In genomic region chrII:8577509-8578099, ce11 we compare ENCODE assay signal across 3 worm cellular contexts.
TF ChIP-seq lines count a peak whose summit lies in the region.

Gene F54C9.9 (plus strand): TSS chrII:8578049.

TF ChIP-seq in whole organism, L1 larva, 84 proteins besides CTCF, POLR2A, EP300 and RAD21 (continued from another document):
- TF ChIP-seq elt-2 (tag; optimal IDR thresholded peaks at IDR 0.05; lab: Kevin White, UChicago): no peak
- no peak for TF ChIP-seq lin-15B (tag; optimal IDR thresholded peaks at IDR 0.05; lab: Kevin White, UChicago)
- TF ChIP-seq jun-1 (tag; optimal IDR thresholded peaks at IDR 0.05; lab: Kevin White, UChicago): no peak
- TF ChIP-seq dpl-1 (GFP tag; optimal IDR thresholded peaks at IDR 0.05; lab: Kevin White, UChicago): peak; percentile 21 to 44 (median 26)
- no peak for TF ChIP-seq rnt-1 (tag; optimal IDR thresholded peaks at IDR 0.05; lab: Kevin White, UChicago)
- TF ChIP-seq C04F5.9 (tag; optimal IDR thresholded peaks at IDR 0.05; lab: Kevin White, UChicago): no peak
- no peak for TF ChIP-seq hlh-4 (tag; optimal IDR thresholded peaks at IDR 0.05; lab: Kevin White, UChicago)
- TF ChIP-seq aly-2 (tag; optimal IDR thresholded peaks at IDR 0.05; lab: Kevin White, UChicago): no peak
- peak; percentile 33 for TF ChIP-seq C16A3.4 (tag; optimal IDR thresholded peaks at IDR 0.05; lab: Kevin White, UChicago)
- no peak for TF ChIP-seq hpl-2 (GFP tag; optimal IDR thresholded peaks at IDR 0.05; lab: Kevin White, UChicago)

TF ChIP-seq in whole organism, L4 larva, 104 proteins besides CTCF, POLR2A, EP300 and RAD21 (continued from another document):
- TF ChIP-seq lin-13 (GFP tag; optimal IDR thresholded peaks at IDR 0.05; lab: Kevin White, UChicago) (no peak), unc-39 (tag; optimal IDR thresholded peaks at IDR 0.05; lab: Kevin White, UChicago) (no peak), daf-12 (tag; optimal IDR thresholded peaks at IDR 0.05; lab: Kevin White, UChicago) (no peak), lin-1 (GFP tag; IDR thresholded peaks at IDR 0.05; lab: Robert Waterston, UW) (no peak), hmg-1.1 (GFP tag; IDR thresholded peaks at IDR 0.05; lab: Robert Waterston, UW) (no peak), pqm-1 (tag; optimal IDR thresholded peaks at IDR 0.05; lab: Kevin White, UChicago) (no peak), arid-1 (GFP tag; conservative IDR thresholded peaks at IDR 0.05; lab: Robert Waterston, UW) (no peak), ces-1 (GFP tag; optimal IDR thresholded peaks at IDR 0.05; lab: Kevin White, UChicago) (no peak), mdt-29 (GFP tag; IDR thresholded peaks at IDR 0.05; lab: Robert Waterston, UW) (no peak), F49E8.2 (tag; optimal IDR thresholded peaks at IDR 0.05; lab: Kevin White, UChicago; ENCODE audit: borderline replicate concordance) (no peak), Y75B8A.6 (GFP tag; IDR thresholded peaks at IDR 0.05; lab: Robert Waterston, UW) (no peak), lin-38 (GFP tag; IDR thresholded peaks at IDR 0.05; lab: Robert Waterston, UW) (peak; percentile 82), Y48G9A.11 (GFP tag; IDR thresholded peaks at IDR 0.05; lab: Robert Waterston, UW) (no peak), tag-97 (GFP tag; IDR thresholded peaks at IDR 0.05; lab: Robert Waterston, UW) (no peak), pha-4 (GFP tag; IDR thresholded peaks at IDR 0.05; lab: Robert Waterston, UW) (peak; percentile 55; the same call in 1 of the 2 replicates), pha-4 (tag; optimal IDR thresholded peaks at IDR 0.05; lab: Kevin White, UChicago) (no peak), mep-1 (tag; optimal IDR thresholded peaks at IDR 0.05; lab: Kevin White, UChicago) (peak; percentile 2), madf-5 (GFP tag; IDR thresholded peaks at IDR 0.05; lab: Robert Waterston, UW) (no peak), Y5F2A.4 (GFP tag; optimal IDR thresholded peaks at IDR 0.05; lab: Kevin White, UChicago) (no peak), egl-27 (tag; optimal IDR thresholded peaks at IDR 0.05; lab: Kevin White, UChicago) (no peak), mes-2 (tag; optimal IDR thresholded peaks at IDR 0.05; lab: Kevin White, UChicago; ENCODE audit: poor library complexity, severe bottlenecking) (peak; percentile 44), ceh-20 (GFP tag; IDR thresholded peaks at IDR 0.05; lab: Robert Waterston, UW) (no peak), ceh-32 (tag; optimal IDR thresholded peaks at IDR 0.05; lab: Kevin White, UChicago; ENCODE audit: poor library complexity) (no peak), ztf-7 (tag; optimal IDR thresholded peaks at IDR 0.05; lab: Kevin White, UChicago) (no peak), daf-19 (GFP tag; conservative IDR thresholded peaks at IDR 0.05; lab: Robert Waterston, UW) (no peak)

TF ChIP-seq in whole organism, young adult, 124 proteins besides CTCF, POLR2A, EP300 and RAD21 (continued from another document):
- TF ChIP-seq lsy-27 (tag; optimal IDR thresholded peaks at IDR 0.05; lab: Kevin White, UChicago; ENCODE audit: borderline replicate concordance, insufficient read depth): no peak
- TF ChIP-seq hlh-12 (tag; optimal IDR thresholded peaks at IDR 0.05; lab: Kevin White, UChicago): no peak
- no peak for TF ChIP-seq nhr-90 (tag; optimal IDR thresholded peaks at IDR 0.05; lab: Kevin White, UChicago)
- no peak for TF ChIP-seq tlf-1 (GFP tag; optimal IDR thresholded peaks at IDR 0.05; lab: Kevin White, UChicago)
- TF ChIP-seq lag-1 (GFP tag; IDR thresholded peaks at IDR 0.05; lab: Robert Waterston, UW): no peak
- TF ChIP-seq nhr-27 (tag; optimal IDR thresholded peaks at IDR 0.05; lab: Kevin White, UChicago): no peak
- no peak for TF ChIP-seq nfyb-1 (GFP tag; IDR thresholded peaks at IDR 0.05; lab: Robert Waterston, UW)
- no peak for TF ChIP-seq egrh-3 (GFP tag; IDR thresholded peaks at IDR 0.05; lab: Robert Waterston, UW)
- TF ChIP-seq lir-1 (GFP tag; conservative IDR thresholded peaks at IDR 0.05; lab: Robert Waterston, UW): no peak
- no peak for TF ChIP-seq B0019.2 (GFP tag; conservative IDR thresholded peaks at IDR 0.05; lab: Robert Waterston, UW)
- no peak for TF ChIP-seq aptf-3 (GFP tag; IDR thresholded peaks at IDR 0.05; lab: Robert Waterston, UW)
- TF ChIP-seq nfya-1 (tag; optimal IDR thresholded peaks at IDR 0.05; lab: Kevin White, UChicago; ENCODE audit: borderline replicate concordance, insufficient read depth): no peak
- TF ChIP-seq dox-1 (GFP tag; IDR thresholded peaks at IDR 0.05; lab: Robert Waterston, UW): no peak
- TF ChIP-seq F57C9.4 (tag; optimal IDR thresholded peaks at IDR 0.05; lab: Kevin White, UChicago): no peak
- peak; percentile 77 for TF ChIP-seq Y95B8A.8 (GFP tag; IDR thresholded peaks at IDR 0.05; lab: Robert Waterston, UW)
- no peak for TF ChIP-seq madf-10 (tag; optimal IDR thresholded peaks at IDR 0.05; lab: Kevin White, UChicago)
- peak in 1 of 3 experiments; percentile 41 for TF ChIP-seq lin-35 (GFP tag; optimal IDR thresholded peaks at IDR 0.05; lab: Kevin White, UChicago)
- TF ChIP-seq madf-3 (GFP tag; IDR thresholded peaks at IDR 0.05; lab: Robert Waterston, UW): peak; percentile 74; the same call in 1 of the 2 replicates
- no peak for TF ChIP-seq cebp-2 (GFP tag; IDR thresholded peaks at IDR 0.05; lab: Robert Waterston, UW)
- no peak for TF ChIP-seq sea-2 (GFP tag; IDR thresholded peaks at IDR 0.05; lab: Robert Waterston, UW)
- TF ChIP-seq madf-6 (GFP tag; IDR thresholded peaks at IDR 0.05; lab: Robert Waterston, UW): peak; percentile 71
- no peak for TF ChIP-seq attf-5 (GFP tag; optimal IDR thresholded peaks at IDR 0.05; lab: Kevin White, UChicago)
- no peak for TF ChIP-seq ceh-79 (tag; optimal IDR thresholded peaks at IDR 0.05; lab: Kevin White, UChicago)
- no peak for TF ChIP-seq T07F8.4 (tag; optimal IDR thresholded peaks at IDR 0.05; lab: Kevin White, UChicago)
- no peak for TF ChIP-seq ama-1 (optimal IDR thresholded peaks at IDR 0.05; lab: Kevin White, UChicago)
- peak in 1 of 2 experiments; percentile 77 for TF ChIP-seq ama-1 (GFP tag; optimal IDR thresholded peaks at IDR 0.05; lab: Kevin White, UChicago)
- no peak for TF ChIP-seq F55B11.4 (tag; optimal IDR thresholded peaks at IDR 0.05; lab: Kevin White, UChicago; ENCODE audit: borderline replicate concordance, insufficient read depth)
- no peak for TF ChIP-seq bed-2 (GFP tag; IDR thresholded peaks at IDR 0.05; lab: Robert Waterston, UW)
- no peak for TF ChIP-seq let-607 (tag; optimal IDR thresholded peaks at IDR 0.05; lab: Kevin White, UChicago)
- no peak for TF ChIP-seq fkh-3 (tag; optimal IDR thresholded peaks at IDR 0.05; lab: Kevin White, UChicago)
- peak; percentile 75 for TF ChIP-seq attf-6 (GFP tag; IDR thresholded peaks at IDR 0.05; lab: Robert Waterston, UW)
- peak; percentile 19 for TF ChIP-seq efl-1 (GFP tag; optimal IDR thresholded peaks at IDR 0.05; lab: Kevin White, UChicago)
- peak; percentile 23 for TF ChIP-seq him-1 (tag; optimal IDR thresholded peaks at IDR 0.05; lab: Kevin White, UChicago)
- no peak for TF ChIP-seq atf-7 (tag; optimal IDR thresholded peaks at IDR 0.05; lab: Kevin White, UChicago)
- no peak for TF ChIP-seq Y53F4B.3 (GFP tag; IDR thresholded peaks at IDR 0.05; lab: Robert Waterston, UW)
- no peak for TF ChIP-seq mes-4 (tag; optimal IDR thresholded peaks at IDR 0.05; lab: Kevin White, UChicago)
- no peak for TF ChIP-seq hlh-26 (GFP tag; conservative IDR thresholded peaks at IDR 0.05; lab: Robert Waterston, UW)
- TF ChIP-seq F37B4.10 (GFP tag; IDR thresholded peaks at IDR 0.05; lab: Robert Waterston, UW): no peak
- peak; percentile 6 for TF ChIP-seq F23B12.7 (tag; optimal IDR thresholded peaks at IDR 0.05; lab: Kevin White, UChicago; ENCODE audit: insufficient read depth)
- TF ChIP-seq ceh-100 (GFP tag; IDR thresholded peaks at IDR 0.05; lab: Robert Waterston, UW): peak; percentile 50; the same call in 1 of the 2 replicates
- peak; percentile 71 for TF ChIP-seq Y53G8AR.9 (GFP tag; conservative IDR thresholded peaks at IDR 0.05; lab: Robert Waterston, UW)
- no peak for TF ChIP-seq K12H6.12 (tag; optimal IDR thresholded peaks at IDR 0.05; lab: Kevin White, UChicago)
- TF ChIP-seq chd-7 (tag; optimal IDR thresholded peaks at IDR 0.05; lab: Kevin White, UChicago): no peak
- peak; percentile 24 for TF ChIP-seq athp-1 (tag; optimal IDR thresholded peaks at IDR 0.05; lab: Kevin White, UChicago)
- TF ChIP-seq tbx-9 (tag; optimal IDR thresholded peaks at IDR 0.05; lab: Kevin White, UChicago; ENCODE audit: borderline replicate concordance): no peak
- no peak for TF ChIP-seq attf-3 (GFP tag; conservative IDR thresholded peaks at IDR 0.05; lab: Robert Waterston, UW)
- TF ChIP-seq snpc-4 (GFP tag; optimal IDR thresholded peaks at IDR 0.05; lab: Kevin White, UChicago): peak; percentile 44
- peak in 2 of 4 experiments; percentile 19 to 27 for TF ChIP-seq snpc-4 (tag; optimal IDR thresholded peaks at IDR 0.05; lab: Kevin White, UChicago)
- TF ChIP-seq unc-130 (GFP tag; optimal IDR thresholded peaks at IDR 0.05; lab: Kevin White, UChicago): peak; percentile 49
- no peak for TF ChIP-seq ztf-25 (GFP tag; IDR thresholded peaks at IDR 0.05; lab: Robert Waterston, UW)
- TF ChIP-seq snpc-1.3 (tag; optimal IDR thresholded peaks at IDR 0.05; lab: Kevin White, UChicago; ENCODE audit: insufficient read depth): no peak
- TF ChIP-seq ztf-26 (tag; optimal IDR thresholded peaks at IDR 0.05; lab: Kevin White, UChicago): no peak
- peak; percentile 87 for TF ChIP-seq Y79H2A.3 (GFP tag; conservative IDR thresholded peaks at IDR 0.05; lab: Robert Waterston, UW)
- no peak for TF ChIP-seq nhr-179 (tag; optimal IDR thresholded peaks at IDR 0.05; lab: Kevin White, UChicago)
- no peak for TF ChIP-seq mxl-1 (tag; optimal IDR thresholded peaks at IDR 0.05; lab: Kevin White, UChicago)
- TF ChIP-seq repo-1 (tag; optimal IDR thresholded peaks at IDR 0.05; lab: Kevin White, UChicago): peak; percentile 17
- TF ChIP-seq xnd-1 (tag; optimal IDR thresholded peaks at IDR 0.05; lab: Kevin White, UChicago): peak; percentile 33
- TF ChIP-seq hsf-1 (GFP tag; IDR thresholded peaks at IDR 0.05; lab: Robert Waterston, UW): 0 out of 2 replicates have a peak, but pooled peaks have one; percentile 65
- peak; percentile 48; the same call in 1 of the 2 replicates for TF ChIP-seq C17E4.6 (GFP tag; IDR thresholded peaks at IDR 0.05; lab: Robert Waterston, UW)
- no peak for TF ChIP-seq B0035.1 (tag; optimal IDR thresholded peaks at IDR 0.05; lab: Kevin White, UChicago)
- TF ChIP-seq B0336.3 (GFP tag; IDR thresholded peaks at IDR 0.05; lab: Robert Waterston, UW): peak; percentile 73; the same call in 1 of the 2 replicates
- no peak for TF ChIP-seq rec-8 (tag; optimal IDR thresholded peaks at IDR 0.05; lab: Kevin White, UChicago)
- TF ChIP-seq ceh-27 (GFP tag; optimal IDR thresholded peaks at IDR 0.05; lab: Kevin White, UChicago): no peak
- no peak for TF ChIP-seq zfh-2 (GFP tag; conservative IDR thresholded peaks at IDR 0.05; lab: Robert Waterston, UW)
- peak; percentile 19 for TF ChIP-seq lin-54 (GFP tag; optimal IDR thresholded peaks at IDR 0.05; lab: Kevin White, UChicago)
- no peak for TF ChIP-seq ztf-6 (GFP tag; IDR thresholded peaks at IDR 0.05; lab: Robert Waterston, UW)
- TF ChIP-seq ccch-3 (GFP tag; optimal IDR thresholded peaks at IDR 0.05; lab: Kevin White, UChicago): no peak
- TF ChIP-seq pha-4 (tag; optimal IDR thresholded peaks at IDR 0.05; lab: Kevin White, UChicago): no peak
- no peak for TF ChIP-seq D2030.7 (GFP tag; IDR thresholded peaks at IDR 0.05; lab: Robert Waterston, UW)
- no peak for TF ChIP-seq K11D2.4 (GFP tag; IDR thresholded peaks at IDR 0.05; lab: Robert Waterston, UW)
- no peak for TF ChIP-seq akir-1 (GFP tag; optimal IDR thresholded peaks at IDR 0.05; lab: Kevin White, UChicago)
- no peak for TF ChIP-seq rpc-1 (optimal IDR thresholded peaks at IDR 0.05; lab: Kevin White, UChicago)
- peak; percentile 0 for TF ChIP-seq rpc-1 (tag; optimal IDR thresholded peaks at IDR 0.05; lab: Kevin White, UChicago)
- peak; percentile 50 for TF ChIP-seq lsl-1 (GFP tag; optimal IDR thresholded peaks at IDR 0.05; lab: Kevin White, UChicago)
- TF ChIP-seq sdz-38 (tag; optimal IDR thresholded peaks at IDR 0.05; lab: Kevin White, UChicago): no peak
- TF ChIP-seq hrde-1 (tag; optimal IDR thresholded peaks at IDR 0.05; lab: Kevin White, UChicago; ENCODE audit: borderline replicate concordance): peak; percentile 46
- TF ChIP-seq somi-1 (GFP tag; optimal IDR thresholded peaks at IDR 0.05; lab: Kevin White, UChicago): no peak
- no peak for TF ChIP-seq nfya-2 (GFP tag; IDR thresholded peaks at IDR 0.05; lab: Robert Waterston, UW)
- TF ChIP-seq F22D6.2 (tag; optimal IDR thresholded peaks at IDR 0.05; lab: Kevin White, UChicago): no peak
- no peak for TF ChIP-seq egl-44 (GFP tag; IDR thresholded peaks at IDR 0.05; lab: Robert Waterston, UW)
- TF ChIP-seq C06A6.2 (GFP tag; conservative IDR thresholded peaks at IDR 0.05; lab: Robert Waterston, UW): no peak
- peak; percentile 52 for TF ChIP-seq mcd-1 (GFP tag; IDR thresholded peaks at IDR 0.05; lab: Robert Waterston, UW)
- no peak for TF ChIP-seq ceh-91 (GFP tag; IDR thresholded peaks at IDR 0.05; lab: Robert Waterston, UW)
- no peak for TF ChIP-seq ets-4 (GFP tag; optimal IDR thresholded peaks at IDR 0.05; lab: Kevin White, UChicago)
